Worm (Caenorhabditis elegans) whole organism, L2 larva: ENCODE measurements around the gene nspc-17.

ENCODE experiments used
- C34F6.9 ChIP-seq: fragments of 150-350 bp; optimal IDR thresholded peaks from 2 replicates; lab custom pipeline; 2014; ENCODE audit warnings: missing biosample characterization, missing genetic modification characterization
- F13H6.1 ChIP-seq: sonication (generic microtip); optimal IDR thresholded peaks from 2 replicates; lab custom pipeline; 2016; ENCODE audit warnings: missing genetic modification characterization, missing compliant biosample characterization
- R02D3.7 ChIP-seq: fragments of 150-350 bp; optimal IDR thresholded peaks from 2 replicates; lab custom pipeline; 2014; ENCODE audit warnings: missing biosample characterization, missing genetic modification characterization
- Y55F3AM.14 ChIP-seq: fragments of 200-800 bp; sonication (Bioruptor generic); optimal IDR thresholded peaks from 2 replicates; lab custom pipeline; 2018; ENCODE audit warnings: mild to moderate bottlenecking, missing genetic modification characterization, missing compliant biosample characterization
- ZK546.5 ChIP-seq: sonication (generic microtip); optimal IDR thresholded peaks from 2 replicates; lab custom pipeline; 2017; ENCODE audit warnings: missing biosample characterization, missing genetic modification characterization
- aly-2 ChIP-seq: fragments of 150-350 bp; optimal IDR thresholded peaks from 2 replicates; lab custom pipeline; 2014; ENCODE audit warnings: missing biosample characterization, missing genetic modification characterization
- ama-1 ChIP-seq: fragments of 150-350 bp; optimal IDR thresholded peaks from 2 replicates; lab custom pipeline; 2018; ENCODE audit warnings: inconsistent platforms
- ceh-16 ChIP-seq: fragments of 150-350 bp; optimal IDR thresholded peaks from 2 replicates; lab custom pipeline; 2014; ENCODE audit warnings: missing biosample characterization, missing genetic modification characterization
- ceh-82 ChIP-seq: fragments of 150-350 bp; optimal IDR thresholded peaks from 2 replicates; lab custom pipeline; 2014; ENCODE audit warnings: missing biosample characterization, missing genetic modification characterization
- crh-2 ChIP-seq: sonication (generic microtip); optimal IDR thresholded peaks from 2 replicates; lab custom pipeline; 2017; ENCODE audit warnings: missing biosample characterization, missing genetic modification characterization
- egl-27 ChIP-seq: sonication (generic microtip); optimal IDR thresholded peaks from 3 replicates; lab custom pipeline; 2017; ENCODE audit warnings: missing biosample characterization, missing genetic modification reagents, missing genetic modification characterization
- elt-1 ChIP-seq: fragments of 150-350 bp; optimal IDR thresholded peaks from 2 replicates; lab custom pipeline; 2014; ENCODE audit warnings: missing biosample characterization, missing genetic modification characterization
- gmeb-1 ChIP-seq: fragments of 150-350 bp; optimal IDR thresholded peaks from 2 replicates; lab custom pipeline; 2014; ENCODE audit warnings: missing biosample characterization, missing genetic modification characterization
- lin-13 ChIP-seq: fragments of 150-350 bp; optimal IDR thresholded peaks from 2 replicates; lab custom pipeline; 2014; ENCODE audit warnings: missing biosample characterization, missing genetic modification reagents, missing genetic modification characterization
- lsy-2 ChIP-seq, 2 experiments: fragments of 150-350 bp in 1 of 2; sonication (generic microtip) in 1 of 2; optimal IDR thresholded peaks; 2 replicates each; lab custom pipeline; 2014 to 2017; ENCODE audit warnings: missing biosample characterization in 2 of 2, missing genetic modification characterization in 2 of 2
- mab-5 ChIP-seq: fragments of 150-350 bp; optimal IDR thresholded peaks from 2 replicates; lab custom pipeline; 2014; ENCODE audit warnings: missing biosample characterization, missing genetic modification characterization
- mbf-1 ChIP-seq: sonication (generic microtip); optimal IDR thresholded peaks from 2 replicates; lab custom pipeline; 2017; ENCODE audit warnings: missing biosample characterization, missing genetic modification characterization
- mdl-1 ChIP-seq, 2 experiments: fragments of 150-350 bp in 1 of 2; sonication (generic microtip) in 1 of 2; optimal IDR thresholded peaks; 2 replicates each; lab custom pipeline; 2017; ENCODE audit warnings: missing biosample characterization in 2 of 2, missing genetic modification characterization in 2 of 2
- nhr-10 ChIP-seq: sonication (generic microtip); optimal IDR thresholded peaks from 2 replicates; lab custom pipeline; 2017; ENCODE audit warnings: missing biosample characterization, missing genetic modification characterization
- nhr-11 ChIP-seq: fragments of 150-350 bp; optimal IDR thresholded peaks from 2 replicates; lab custom pipeline; 2014; ENCODE audit warnings: missing biosample characterization, missing genetic modification characterization
- nhr-12 ChIP-seq: fragments of 150-350 bp; optimal IDR thresholded peaks from 2 replicates; lab custom pipeline; 2014; ENCODE audit warnings: missing biosample characterization, missing genetic modification characterization
- nhr-129 ChIP-seq: fragments of 150-350 bp; optimal IDR thresholded peaks from 2 replicates; lab custom pipeline; 2014; ENCODE audit warnings: missing biosample characterization, missing genetic modification characterization
- nhr-21 ChIP-seq: fragments of 150-350 bp; optimal IDR thresholded peaks from 2 replicates; lab custom pipeline; 2014; ENCODE audit warnings: missing biosample characterization, missing genetic modification characterization
- nhr-23 ChIP-seq: fragments of 150-350 bp; optimal IDR thresholded peaks from 2 replicates; lab custom pipeline; 2014; ENCODE audit warnings: missing biosample characterization, missing genetic modification reagents, missing genetic modification characterization
- nhr-237 ChIP-seq: fragments of 150-350 bp; optimal IDR thresholded peaks from 2 replicates; lab custom pipeline; 2014; ENCODE audit warnings: missing biosample characterization, missing genetic modification characterization
- nhr-25 ChIP-seq: fragments of 150-350 bp; sonication (generic microtip); optimal IDR thresholded peaks from 3 replicates; lab custom pipeline; 2014; ENCODE audit warnings: missing biosample characterization, missing genetic modification characterization
- nhr-6 ChIP-seq: fragments of 150-350 bp; optimal IDR thresholded peaks from 2 replicates; lab custom pipeline; 2014; ENCODE audit warnings: missing biosample characterization, missing genetic modification characterization
- nhr-77 ChIP-seq: fragments of 150-350 bp; optimal IDR thresholded peaks from 2 replicates; lab custom pipeline; 2014; ENCODE audit warnings: missing biosample characterization, missing genetic modification characterization
- peb-1 ChIP-seq: fragments of 150-350 bp; optimal IDR thresholded peaks from 2 replicates; lab custom pipeline; 2014; ENCODE audit warnings: missing biosample characterization, missing genetic modification characterization
- sem-4 ChIP-seq: fragments of 150-350 bp; optimal IDR thresholded peaks from 2 replicates; lab custom pipeline; 2014; ENCODE audit warnings: missing biosample characterization, missing genetic modification reagents, missing genetic modification characterization
- skn-1 ChIP-seq: sonication (generic microtip); optimal IDR thresholded peaks from 2 replicates; lab custom pipeline; 2017; ENCODE audit warnings: missing biosample characterization, missing genetic modification characterization
- sma-9 ChIP-seq, 2 experiments: fragments of 150-350 bp in 1 of 2; sonication (generic microtip) in 1 of 2; optimal IDR thresholded peaks; 2 replicates each; lab custom pipeline; 2014 to 2016; ENCODE audit warnings: missing genetic modification characterization in 2 of 2, mild to moderate bottlenecking in 1 of 2, missing biosample characterization in 1 of 2, missing compliant biosample characterization in 1 of 2, missing genetic modification reagents in 1 of 2, moderate library complexity in 1 of 2
- snpc-4 ChIP-seq: fragments of 150-350 bp; optimal IDR thresholded peaks from 2 replicates; lab custom pipeline; 2014; ENCODE audit warnings: missing biosample characterization, missing genetic modification characterization
- unc-55 ChIP-seq: fragments of 150-350 bp; sonication (generic microtip); optimal IDR thresholded peaks from 3 replicates; lab custom pipeline; 2014; ENCODE audit warnings: missing biosample characterization, missing genetic modification reagents, missing genetic modification characterization
- zag-1 ChIP-seq: fragments of 150-350 bp; optimal IDR thresholded peaks from 2 replicates; lab custom pipeline; 2014; ENCODE audit warnings: missing biosample characterization, missing genetic modification characterization
- ztf-1 ChIP-seq: fragments of 200-800 bp; sonication (Bioruptor generic); conservative IDR thresholded peaks from 2 replicates; pipeline ENCODE4 v1.3.6; 2022; ENCODE audit warnings: missing genetic modification characterization, missing compliant biosample characterization
- ztf-11 ChIP-seq: sonication (generic microtip); optimal IDR thresholded peaks from 2 replicates; lab custom pipeline; 2017; ENCODE audit warnings: missing biosample characterization, missing genetic modification characterization
- ztf-4 ChIP-seq: fragments of 150-350 bp; optimal IDR thresholded peaks from 2 replicates; lab custom pipeline; 2014; ENCODE audit warnings: missing biosample characterization, missing genetic modification characterization

Gene nspc-17

ce11 chrX:14495785-14496184 lies 29.2 kb downstream of the nspc-17 start, which contains the start of gene ztf-14:
ztf-14 (plus strand) TSS chrX:14496085.
- TF ChIP-seq nhr-11 (tag; lab: Kevin White, UChicago) = no peak
- no peak for TF ChIP-seq sma-9 (GFP tag; optimal IDR thresholded peaks at IDR 0.05; lab: Kevin White, UChicago)
- no peak for TF ChIP-seq sma-9 (tag; optimal IDR thresholded peaks at IDR 0.05; lab: Kevin White, UChicago)
- TF ChIP-seq mab-5 = no peak
- TF ChIP-seq gmeb-1 (tag; lab: Kevin White, UChicago) = no peak
- no peak for TF ChIP-seq snpc-4
- TF ChIP-seq zag-1 (tag; lab: Kevin White, UChicago) = no peak
- TF ChIP-seq elt-1 (tag; lab: Kevin White, UChicago) = no peak
- TF ChIP-seq F13H6.1 = no peak
- TF ChIP-seq ama-1 = no peak
- no peak for TF ChIP-seq R02D3.7 (tag; lab: Kevin White, UChicago)
- TF ChIP-seq, all 48 proteins: peak for 0

- TF ChIP-seq ztf-11 (tag; lab: Kevin White, UChicago) (no peak), nhr-10 (tag; lab: Kevin White, UChicago) (no peak), R02D3.7 (tag; lab: Kevin White, UChicago) (no peak), nhr-129 (tag; lab: Kevin White, UChicago) (peak; percentile 15), ZK546.5 (no peak), ama-1 (no peak), aly-2 (tag; lab: Kevin White, UChicago) (no peak), C34F6.9 (tag; lab: Kevin White, UChicago) (peak; percentile 7), lin-13 (GFP tag; lab: Kevin White, UChicago) (no peak), snpc-4 (no peak), lsy-2 (tag; optimal IDR thresholded peaks at IDR 0.05; lab: Kevin White, UChicago) (no peak), mdl-1 (tag; optimal IDR thresholded peaks at IDR 0.05; lab: Kevin White, UChicago) (no peak)
Observed at ce11 chrX:14495075-14495474, 29.9 kb downstream of the nspc-17 start.

- TF ChIP-seq nhr-21 (tag; lab: Kevin White, UChicago) (no peak), mab-5 (no peak), F13H6.1 (no peak), mbf-1 (tag; lab: Kevin White, UChicago) (no peak), nhr-237 (tag; lab: Kevin White, UChicago) (no peak), nhr-11 (tag; lab: Kevin White, UChicago) (no peak), nhr-23 (tag; lab: Kevin White, UChicago) (no peak), peb-1 (tag; lab: Kevin White, UChicago) (no peak), zag-1 (tag; lab: Kevin White, UChicago) (no peak), nhr-77 (tag; lab: Kevin White, UChicago) (no peak), elt-1 (tag; lab: Kevin White, UChicago) (no peak), lin-13 (GFP tag; lab: Kevin White, UChicago) (no peak), Y55F3AM.14 (GFP tag; lab: Kevin White, UChicago) (no peak), unc-55 (no peak), ztf-4 (no peak)
Observed at ce11 chrX:14492441-14492840, 32.5 kb downstream of the nspc-17 start.

ce11 chrX:14491103-14491502 lies 33.9 kb downstream of the nspc-17 start:
- no peak for TF ChIP-seq mab-5
- TF ChIP-seq lin-13 (GFP tag; lab: Kevin White, UChicago) = no peak
- TF ChIP-seq ZK546.5 = no peak
- no peak for TF ChIP-seq Y55F3AM.14 (GFP tag; lab: Kevin White, UChicago)
- TF ChIP-seq ceh-16 = peak; percentile 61
- TF ChIP-seq ztf-1 (GFP tag; lab: Robert Waterston, UW) = no peak
- TF ChIP-seq nhr-25 (tag; lab: Kevin White, UChicago) = peak; percentile 64
- no peak for TF ChIP-seq ama-1
- no peak for TF ChIP-seq ceh-82
- TF ChIP-seq C34F6.9 (tag; lab: Kevin White, UChicago) = no peak

- TF ChIP-seq lsy-2 (tag; optimal IDR thresholded peaks at IDR 0.05; lab: Kevin White, UChicago) = no peak
- TF ChIP-seq nhr-12 (tag; lab: Kevin White, UChicago) = no peak
- no peak for TF ChIP-seq sem-4
- TF ChIP-seq mbf-1 (tag; lab: Kevin White, UChicago) = no peak
- no peak for TF ChIP-seq crh-2 (tag; lab: Kevin White, UChicago)
- no peak for TF ChIP-seq zag-1 (tag; lab: Kevin White, UChicago)
- no peak for TF ChIP-seq nhr-77 (tag; lab: Kevin White, UChicago)
- no peak for TF ChIP-seq skn-1
- no peak for TF ChIP-seq nhr-6 (tag; lab: Kevin White, UChicago)
- TF ChIP-seq egl-27 = no peak
- TF ChIP-seq, all 48 proteins: peak for 0
Observed at ce11 chrX:14490486-14490885, 34.5 kb downstream of the nspc-17 start.
